Worm (Caenorhabditis elegans): ENCODE data around the gene haf-7.

- TF ChIP-seq him-1 (tag; optimal IDR thresholded peaks at IDR 0.05) (no peak), W03F9.2 (tag; optimal IDR thresholded peaks at IDR 0.05) (no peak)
Observed at ce11 chrV:14781130-14781529, 8.1 kb downstream of the haf-7 start, which contains the start of gene Y50E8A.11.

Measured in whole organism, L4/young adult.